Worm (Caenorhabditis elegans): Measurements from ENCODE around the gene mrps-23.

mrps-23 gene

DNA sequence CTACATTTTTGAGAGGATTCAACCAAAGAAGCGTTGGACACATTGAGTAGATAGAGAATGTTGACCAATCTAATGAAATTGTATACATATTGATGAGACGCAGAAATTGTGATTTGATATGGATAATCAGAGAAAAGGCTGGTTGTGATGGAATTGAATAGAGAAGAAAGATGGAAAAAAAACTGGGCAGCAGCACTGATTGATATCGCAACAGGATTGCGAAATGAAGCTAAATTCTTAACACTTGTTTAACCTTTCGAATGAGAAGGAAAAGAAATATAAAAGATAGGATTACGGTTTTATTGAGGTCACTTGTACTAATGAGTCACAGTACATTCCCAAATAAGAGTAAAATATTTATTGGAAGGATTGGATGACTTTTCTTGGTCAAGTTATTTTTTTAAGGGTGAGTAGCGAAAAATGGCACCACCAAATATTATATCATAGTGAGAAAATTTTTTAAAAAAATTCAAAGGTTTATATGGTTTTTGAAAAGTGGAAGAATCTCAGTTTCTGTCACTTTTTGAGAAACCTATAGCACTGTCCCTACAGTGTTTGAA lies 21.2 kb downstream of the mrps-23 start (continued):
- TF ChIP-seq pax-3 (tag; optimal IDR thresholded peaks at IDR 0.05) = no peak
- no peak for TF ChIP-seq ets-5 (GFP tag; IDR thresholded peaks at IDR 0.05)

DNA sequence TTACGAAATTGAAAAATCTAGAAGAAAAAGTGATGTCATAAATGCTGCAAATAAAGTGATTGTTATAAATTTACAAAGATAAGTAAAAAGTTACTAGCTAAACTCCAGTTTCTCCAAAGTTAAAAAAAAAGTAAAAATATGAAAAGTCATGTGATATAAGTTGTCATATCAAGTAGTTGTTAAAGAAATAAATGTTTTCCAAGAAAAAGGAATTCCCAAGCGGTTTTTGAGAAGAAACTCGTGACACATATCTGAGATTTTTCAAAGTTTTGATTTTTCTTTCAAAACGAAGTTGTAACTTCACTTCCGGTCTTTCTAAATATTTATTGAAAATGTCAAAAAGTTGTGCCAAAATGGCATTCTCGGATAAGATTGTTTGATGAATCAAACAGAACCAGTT lies 22.4 kb downstream of the mrps-23 start:
- TF ChIP-seq swsn-7 (tag; optimal IDR thresholded peaks at IDR 0.05) (peak; percentile 16), nhr-19 (GFP tag; conservative IDR thresholded peaks at IDR 0.05) (peak; percentile 8; the same call in 1 of the 2 replicates), lin-39 (tag; optimal IDR thresholded peaks at IDR 0.05) (peak; percentile 52), nhr-47 (tag; optimal IDR thresholded peaks at IDR 0.05) (peak; percentile 21), sox-4 (tag; optimal IDR thresholded peaks at IDR 0.05) (no peak), irx-1 (tag; optimal IDR thresholded peaks at IDR 0.05) (no peak), nhr-71 (tag; optimal IDR thresholded peaks at IDR 0.05) (peak; percentile 56), nhr-85 (tag) (peak; percentile 38), fkh-8 (tag; optimal IDR thresholded peaks at IDR 0.05) (peak; percentile 11), lsy-2 (tag; optimal IDR thresholded peaks at IDR 0.05) (peak; percentile 31 to 35), lin-14 (GFP tag; optimal IDR thresholded peaks at IDR 0.05) (peak; percentile 59), pag-3 (tag; optimal IDR thresholded peaks at IDR 0.05; ENCODE audit: borderline replicate concordance, insufficient read depth) (no peak)

DNA sequence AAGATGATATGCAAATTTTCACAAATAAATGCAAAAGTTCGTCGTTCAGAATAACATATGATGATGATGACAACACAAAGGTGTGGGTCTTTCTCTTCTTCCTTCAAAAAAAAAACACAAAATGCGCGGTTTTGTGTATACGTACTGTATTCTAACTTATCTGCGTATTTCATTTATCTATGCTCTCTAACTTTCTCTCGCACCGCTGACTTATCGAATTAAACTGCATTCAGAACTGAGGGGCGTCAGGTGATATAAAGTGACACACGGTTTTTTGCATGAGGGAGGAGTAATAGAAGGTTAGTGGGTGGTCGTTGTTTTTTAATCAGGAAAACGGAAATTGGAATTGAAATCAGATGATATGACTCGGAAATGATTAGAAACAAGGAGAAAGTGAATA lies 23.2 kb downstream of the mrps-23 start, which contains the start of gene sod-4:
Gene sod-4, minus strand, starts transcription at position 109 of the 400 bp plus-strand sequence.
- TF ChIP-seq grh-1 (GFP tag; IDR thresholded peaks at IDR 0.05) (no peak), zip-4 (GFP tag; optimal IDR thresholded peaks at IDR 0.05) (no peak), skn-1 (tag; optimal IDR thresholded peaks at IDR 0.05) (peak; percentile 25), C16A3.4 (tag; optimal IDR thresholded peaks at IDR 0.05) (no peak), ztf-11 (tag; optimal IDR thresholded peaks at IDR 0.05) (no peak), nhr-85 (tag) (peak; percentile 85), isw-1 (GFP tag; IDR thresholded peaks at IDR 0.05) (no peak), C34B4.2 (tag; optimal IDR thresholded peaks at IDR 0.05) (no peak), egl-27 (tag; optimal IDR thresholded peaks at IDR 0.05) (no peak), ceh-88 (GFP tag; IDR thresholded peaks at IDR 0.05) (no peak), swsn-7 (tag; optimal IDR thresholded peaks at IDR 0.05) (no peak), ceh-8 (GFP tag; optimal IDR thresholded peaks at IDR 0.05) (no peak), nhr-19 (GFP tag; conservative IDR thresholded peaks at IDR 0.05) (peak; percentile 22; the same call in 1 of the 2 replicates), fkh-4 (tag; optimal IDR thresholded peaks at IDR 0.05; ENCODE audit: borderline replicate concordance) (no peak), aly-2 (tag; optimal IDR thresholded peaks at IDR 0.05) (no peak), jun-1 (tag; optimal IDR thresholded peaks at IDR 0.05) (no peak), elt-3 (tag; optimal IDR thresholded peaks at IDR 0.05) (peak in 2 of 6 experiments; percentile 33 to 90), unc-86 (tag; optimal IDR thresholded peaks at IDR 0.05) (no peak), hlh-17 (GFP tag; optimal IDR thresholded peaks at IDR 0.05; ENCODE audit: borderline replicate concordance) (no peak), C04F5.9 (tag; optimal IDR thresholded peaks at IDR 0.05) (no peak), lin-13 (GFP tag; optimal IDR thresholded peaks at IDR 0.05) (peak; percentile 13), alr-1 (tag; optimal IDR thresholded peaks at IDR 0.05; ENCODE audit: borderline replicate concordance) (no peak), efl-3 (GFP tag; optimal IDR thresholded peaks at IDR 0.05) (no peak), irx-1 (tag; optimal IDR thresholded peaks at IDR 0.05) (no peak), unc-98 (GFP tag; IDR thresholded peaks at IDR 0.05) (no peak), F16B12.6 (tag; optimal IDR thresholded peaks at IDR 0.05) (no peak), ceh-90 (tag; optimal IDR thresholded peaks at IDR 0.05) (no peak), Y116A8C.19 (tag; optimal IDR thresholded peaks at IDR 0.05; ENCODE audit: borderline replicate concordance) (no peak), vab-15 (tag; optimal IDR thresholded peaks at IDR 0.05) (no peak), snu-23 (GFP tag; optimal IDR thresholded peaks at IDR 0.05) (peak; percentile 71), sox-4 (tag; optimal IDR thresholded peaks at IDR 0.05) (no peak), fkh-8 (tag; optimal IDR thresholded peaks at IDR 0.05) (no peak), tlp-1 (tag; optimal IDR thresholded peaks at IDR 0.05) (no peak), nhr-11 (tag; optimal IDR thresholded peaks at IDR 0.05) (no peak), zag-1 (tag; optimal IDR thresholded peaks at IDR 0.05) (no peak), ets-5 (GFP tag; IDR thresholded peaks at IDR 0.05) (no peak), pag-3 (tag; optimal IDR thresholded peaks at IDR 0.05; ENCODE audit: borderline replicate concordance, insufficient read depth) (peak; percentile 2), lin-39 (tag; optimal IDR thresholded peaks at IDR 0.05) (no peak), dsc-1 (tag; optimal IDR thresholded peaks at IDR 0.05) (no peak), lir-3 (tag; optimal IDR thresholded peaks at IDR 0.05; ENCODE audit: poor library complexity) (peak; percentile 6), egl-13 (tag; optimal IDR thresholded peaks at IDR 0.05) (no peak)

Measured in whole organism, L1 larva.